Fruit fly (Drosophila melanogaster) whole organism, embryonic: ENCODE data around the gene Nckx30C.
A peak's percentile ranks its signal among the peaks of the same experiment; 100 is the strongest.

Experiments used
- Atf3 ChIP-seq: fragments of 200-800 bp; sonication (Bioruptor generic); optimal IDR thresholded peaks from 3 replicates; lab custom pipeline; 2016; ENCODE audit warnings: missing biosample characterization, missing genetic modification characterization
- Bteb2 ChIP-seq: fragments of 200-800 bp; sonication (Bioruptor generic); optimal IDR thresholded peaks from 2 replicates; lab custom pipeline; 2016; ENCODE audit warnings: missing biosample characterization, missing genetic modification characterization
- CG1024 ChIP-seq: fragments of 200-800 bp; sonication (Bioruptor generic); IDR thresholded peaks from 2 replicates; pipeline ENCODE4 v1.3.6; 2022; ENCODE audit warnings: missing biosample characterization, missing genetic modification characterization
- CG10654 ChIP-seq: fragments of 200-800 bp; sonication (Bioruptor generic); optimal IDR thresholded peaks from 2 replicates; lab custom pipeline; 2016; ENCODE audit warnings: missing biosample characterization, missing genetic modification characterization
- CG10979 ChIP-seq: fragments of 200-800 bp; sonication (Bioruptor generic); optimal IDR thresholded peaks from 2 replicates; lab custom pipeline; 2018; ENCODE audit warnings: missing biosample characterization, mild to moderate bottlenecking, missing genetic modification characterization, moderate library complexity
- CG11247 ChIP-seq: fragments of 200-800 bp; sonication (Bioruptor generic); IDR thresholded peaks from 2 replicates; pipeline ENCODE4 v1.3.6; 2022; ENCODE audit warnings: missing biosample characterization, missing genetic modification characterization
- CG12071 ChIP-seq: fragments of 200-800 bp; sonication (Bioruptor generic); optimal IDR thresholded peaks from 3 replicates; lab custom pipeline; 2018; ENCODE audit warnings: missing biosample characterization, mild to moderate bottlenecking, missing genetic modification characterization
- CG12744 ChIP-seq: fragments of 200-800 bp; sonication (Bioruptor generic); optimal IDR thresholded peaks from 2 replicates; lab custom pipeline; 2016; ENCODE audit warnings: missing biosample characterization, missing genetic modification characterization
- CG12942 ChIP-seq: fragments of 200-800 bp; sonication (Bioruptor generic); optimal IDR thresholded peaks from 3 replicates; lab custom pipeline; 2016; ENCODE audit warnings: missing biosample characterization, missing genetic modification characterization
- CG1529 ChIP-seq: fragments of 200-800 bp; sonication (Bioruptor generic); optimal IDR thresholded peaks from 3 replicates; lab custom pipeline; 2018; ENCODE audit warnings: missing biosample characterization, missing genetic modification characterization
- CG1603 ChIP-seq: fragments of 200-800 bp; sonication (Bioruptor generic); optimal IDR thresholded peaks from 2 replicates; lab custom pipeline; 2019; ENCODE audit warnings: missing biosample characterization, mild to moderate bottlenecking, missing genetic modification characterization, moderate library complexity
- CG16813 ChIP-seq: fragments of 200-800 bp; sonication (Bioruptor generic); IDR thresholded peaks from 3 replicates; pipeline ENCODE4 v1.3.6; 2022; ENCODE audit warnings: missing biosample characterization, missing genetic modification characterization; ENCODE audit not compliant: partially characterized antibody
- CG17186 ChIP-seq: fragments of 200-800 bp; sonication (Bioruptor generic); optimal IDR thresholded peaks from 3 replicates; lab custom pipeline; 2017; ENCODE audit warnings: missing biosample characterization, missing genetic modification reagents, missing genetic modification characterization
- CG17359 ChIP-seq: fragments of 200-800 bp; sonication (Bioruptor generic); optimal IDR thresholded peaks from 3 replicates; lab custom pipeline; 2018; ENCODE audit warnings: missing biosample characterization, mild to moderate bottlenecking, missing genetic modification characterization, moderate library complexity
- CG18599 ChIP-seq: fragments of 200-800 bp; sonication (Bioruptor generic); optimal IDR thresholded peaks from 3 replicates; lab custom pipeline; 2017; ENCODE audit warnings: missing biosample characterization, missing genetic modification characterization, mild to moderate bottlenecking, moderate library complexity, missing genetic modification reagents
- CG2116 ChIP-seq: fragments of 200-800 bp; sonication (Bioruptor generic); optimal IDR thresholded peaks from 3 replicates; lab custom pipeline; 2018; ENCODE audit warnings: missing biosample characterization, mild to moderate bottlenecking, missing genetic modification characterization
- CG2129 ChIP-seq: fragments of 200-800 bp; sonication (Bioruptor generic); IDR thresholded peaks from 2 replicates; pipeline ENCODE4 v1.3.6; 2022; ENCODE audit warnings: missing biosample characterization, missing genetic modification characterization; ENCODE audit not compliant: partially characterized antibody
- CG30020 ChIP-seq: fragments of 200-800 bp; optimal IDR thresholded peaks from 2 replicates; lab custom pipeline; 2019; ENCODE audit warnings: missing biosample characterization, mild to moderate bottlenecking, missing genetic modification characterization, moderate library complexity
- CG31365 ChIP-seq: fragments of 200-800 bp; sonication (Bioruptor generic); optimal IDR thresholded peaks from 2 replicates; lab custom pipeline; 2018; ENCODE audit warnings: missing biosample characterization, mild to moderate bottlenecking, missing genetic modification characterization
- CG4404 ChIP-seq: fragments of 200-800 bp; sonication (Bioruptor generic); IDR thresholded peaks from 2 replicates; pipeline ENCODE4 v1.3.6; 2022; ENCODE audit warnings: missing biosample characterization, missing genetic modification characterization
- CG6689 ChIP-seq: fragments of 200-800 bp; sonication (Bioruptor generic); IDR thresholded peaks from 2 replicates; pipeline ENCODE4 v1.3.6; 2022; ENCODE audit warnings: missing biosample characterization, missing genetic modification characterization
- CG6791 ChIP-seq: fragments of 200-800 bp; sonication (Bioruptor generic); IDR thresholded peaks from 3 replicates; pipeline ENCODE4 v1.3.6; 2022; ENCODE audit warnings: missing biosample characterization, missing genetic modification characterization; ENCODE audit not compliant: partially characterized antibody
- CG7987 ChIP-seq: fragments of 200-800 bp; sonication (Bioruptor generic); optimal IDR thresholded peaks from 2 replicates; lab custom pipeline; 2018; ENCODE audit warnings: missing biosample characterization, mild to moderate bottlenecking, missing genetic modification characterization, moderate library complexity
- CG8290 ChIP-seq, 3 experiments: fragments of 200-800 bp; sonication (Bioruptor generic); optimal IDR thresholded peaks; 2 replicates each; lab custom pipeline; 2016 to 2019; ENCODE audit warnings: missing biosample characterization in 3 of 3, missing genetic modification characterization in 3 of 3, mild to moderate bottlenecking in 2 of 3, moderate library complexity in 1 of 3
- D19B ChIP-seq: fragments of 200-800 bp; sonication (Bioruptor generic); optimal IDR thresholded peaks from 2 replicates; lab custom pipeline; 2017; ENCODE audit warnings: missing biosample characterization, mild to moderate bottlenecking, missing genetic modification characterization
- Dad ChIP-seq: fragments of 200-800 bp; sonication (Bioruptor generic); optimal IDR thresholded peaks from 3 replicates; lab custom pipeline; 2016; ENCODE audit warnings: missing biosample characterization, missing genetic modification characterization
- Dfd ChIP-seq, 2 experiments: fragments of >200 bp; optimal IDR thresholded peaks; 2 replicates each; lab custom pipeline; 2017; ENCODE audit warnings: missing biosample characterization in 2 of 2, missing genetic modification characterization in 2 of 2
- Hmx ChIP-seq: fragments of 200-800 bp; sonication (Bioruptor generic); optimal IDR thresholded peaks from 2 replicates; lab custom pipeline; 2016; ENCODE audit warnings: missing biosample characterization, missing genetic modification characterization
- Hr78 ChIP-seq, 2 experiments: fragments of 200-800 bp in 1 of 2; fragments of >200 bp in 1 of 2; sonication (Bioruptor generic) in 1 of 2; optimal IDR thresholded peaks; 2 replicates each; lab custom pipeline; 2017 to 2019; ENCODE audit warnings: missing biosample characterization in 2 of 2, missing genetic modification characterization in 2 of 2, mild to moderate bottlenecking in 1 of 2, moderate library complexity in 1 of 2
- Hsf ChIP-seq: fragments of 200-800 bp; sonication (Bioruptor generic); optimal IDR thresholded peaks from 3 replicates; lab custom pipeline; 2016; ENCODE audit warnings: missing biosample characterization, missing genetic modification characterization
- Stat92E ChIP-seq, 3 experiments: fragments of >200 bp in 2 of 3; fragments of 200-800 bp in 1 of 3; sonication (Bioruptor generic) in 1 of 3; optimal IDR thresholded peaks; 2 replicates each; lab custom pipeline; 2017 to 2019; ENCODE audit warnings: missing biosample characterization in 3 of 3, missing genetic modification characterization in 3 of 3, mild to moderate bottlenecking in 1 of 3, moderate library complexity in 1 of 3
- ab ChIP-seq: fragments of 200-800 bp; sonication (Bioruptor generic); optimal IDR thresholded peaks from 2 replicates; lab custom pipeline; 2016; ENCODE audit warnings: missing biosample characterization, missing genetic modification characterization
- abd-A ChIP-seq: fragments of 200-800 bp; sonication (Bioruptor generic); optimal IDR thresholded peaks from 3 replicates; lab custom pipeline; 2019; ENCODE audit warnings: missing biosample characterization, mild to moderate bottlenecking, missing genetic modification characterization, moderate library complexity
- caup ChIP-seq: fragments of 200-800 bp; sonication (Bioruptor generic); optimal IDR thresholded peaks from 3 replicates; lab custom pipeline; 2017; ENCODE audit warnings: missing biosample characterization, mild to moderate bottlenecking, missing genetic modification characterization, moderate library complexity; ENCODE audit not compliant: severe bottlenecking
- ci ChIP-seq: fragments of 200-800 bp; sonication (Bioruptor generic); IDR thresholded peaks from 3 replicates; pipeline ENCODE4 v1.3.6; 2022; ENCODE audit warnings: missing biosample characterization, missing genetic modification characterization
- crol ChIP-seq: fragments of 200-800 bp; sonication (Bioruptor generic); IDR thresholded peaks from 2 replicates; pipeline ENCODE4 v1.3.6; 2022; ENCODE audit warnings: missing biosample characterization, missing genetic modification characterization
- cwo ChIP-seq: fragments of 200-800 bp; sonication (Bioruptor generic); optimal IDR thresholded peaks from 3 replicates; lab custom pipeline; 2017; ENCODE audit warnings: missing biosample characterization, missing genetic modification characterization, mild to moderate bottlenecking, moderate library complexity, missing genetic modification reagents
- ems ChIP-seq: fragments of 200-800 bp; sonication (Bioruptor generic); optimal IDR thresholded peaks from 3 replicates; lab custom pipeline; 2016; ENCODE audit warnings: missing biosample characterization, missing genetic modification characterization
- esg ChIP-seq: fragments of 200-800 bp; sonication (Bioruptor generic); conservative IDR thresholded peaks from 2 replicates; pipeline ENCODE4 v1.3.6; 2022; ENCODE audit warnings: missing biosample characterization, missing genetic modification characterization
- fd102C ChIP-seq: fragments of 200-800 bp; sonication (Bioruptor generic); optimal IDR thresholded peaks from 2 replicates; lab custom pipeline; 2018; ENCODE audit warnings: missing biosample characterization, mild to moderate bottlenecking, missing genetic modification characterization, moderate library complexity
- gem ChIP-seq: fragments of 200-800 bp; sonication (Bioruptor generic); optimal IDR thresholded peaks from 2 replicates; lab custom pipeline; 2019; ENCODE audit warnings: missing biosample characterization, mild to moderate bottlenecking, missing genetic modification characterization, moderate library complexity
- gsb-n ChIP-seq: fragments of 200-800 bp; sonication (Bioruptor generic); optimal IDR thresholded peaks from 3 replicates; lab custom pipeline; 2018; ENCODE audit warnings: missing biosample characterization, mild to moderate bottlenecking, missing genetic modification characterization
- hkb ChIP-seq, 2 experiments: fragments of 200-800 bp in 1 of 2; fragments of >200 bp in 1 of 2; sonication (Bioruptor generic) in 1 of 2; IDR thresholded peaks in 1 of 2; optimal IDR thresholded peaks in 1 of 2; 2 replicates each; pipeline versions ENCODE4 v1.3.6 to Lab custom; 2017 to 2022; ENCODE audit warnings: missing biosample characterization in 1 of 2, missing genetic modification characterization in 1 of 2
- oc ChIP-seq: fragments of 200-800 bp; sonication (Bioruptor generic); optimal IDR thresholded peaks from 2 replicates; lab custom pipeline; 2018; ENCODE audit warnings: missing biosample characterization, mild to moderate bottlenecking, missing genetic modification characterization, moderate library complexity
- ro ChIP-seq: fragments of 200-800 bp; sonication (Bioruptor generic); IDR thresholded peaks from 2 replicates; pipeline ENCODE4 v1.3.6; 2022; ENCODE audit warnings: missing biosample characterization, missing genetic modification characterization
- tio ChIP-seq: fragments of 200-800 bp; sonication (Bioruptor generic); optimal IDR thresholded peaks from 2 replicates; lab custom pipeline; 2017; ENCODE audit warnings: missing biosample characterization, missing genetic modification characterization, inconsistent platforms
- unc-4 ChIP-seq: fragments of 200-800 bp; sonication (Bioruptor generic); IDR thresholded peaks from 2 replicates; pipeline ENCODE4 v1.3.6; 2022; ENCODE audit warnings: missing biosample characterization, missing genetic modification characterization; ENCODE audit not compliant: partially characterized antibody
- vnd ChIP-seq: fragments of 200-800 bp; sonication (Bioruptor generic); IDR thresholded peaks from 3 replicates; pipeline ENCODE4 v1.3.6; 2022; ENCODE audit warnings: missing biosample characterization, missing genetic modification characterization; ENCODE audit not compliant: partially characterized antibody
- wek ChIP-seq: fragments of 200-800 bp; sonication (Bioruptor generic); optimal IDR thresholded peaks from 3 replicates; lab custom pipeline; 2018; ENCODE audit warnings: missing biosample characterization, mild to moderate bottlenecking, missing genetic modification characterization, moderate library complexity

Nckx30C gene

DNA sequence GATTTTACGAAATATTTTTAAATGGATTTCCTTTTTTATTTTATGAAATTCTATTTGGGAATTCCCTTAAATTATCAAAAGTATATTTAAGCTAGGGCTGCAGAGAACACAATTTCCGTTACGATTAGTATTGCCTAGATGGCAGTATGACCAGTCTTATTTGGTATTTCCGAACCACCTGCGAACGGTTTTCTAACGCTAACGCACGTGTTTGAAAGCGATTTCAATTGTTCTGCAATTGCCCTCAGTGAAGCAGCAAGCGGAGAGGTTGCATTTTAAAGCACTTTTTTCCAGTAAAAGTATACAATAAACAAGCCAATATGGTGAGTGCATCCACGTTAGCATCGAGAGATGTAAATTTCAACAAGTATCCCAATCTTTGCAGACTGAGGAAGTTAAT, 46.7 kb downstream of the Nckx30C start, which contains the start of gene hoip (continued):
- TF ChIP-seq CG12744 (GFP tag; lab: Kevin White, UChicago) (no peak), CG12071 (GFP tag; lab: Kevin White, UChicago) (no peak), CG6791 (no peak), Stat92E (GFP tag; optimal IDR thresholded peaks at IDR 0.05; lab: Kevin White, UChicago) (no peak), CG2129 (GFP tag; lab: Robert Waterston, UW) (no peak), CG11247 (GFP tag; lab: Robert Waterston, UW) (no peak), CG1603 (peak; percentile 58), CG8290 (GFP tag; optimal IDR thresholded peaks at IDR 0.05; lab: Kevin White, UChicago) (no peak), CG8290 (tag; optimal IDR thresholded peaks at IDR 0.05; lab: Kevin White, UChicago) (peak in 1 of 2 experiments; percentile 53), CG10979 (no peak), hkb (optimal IDR thresholded peaks at IDR 0.05; lab: Kevin White, UChicago) (no peak), hkb (GFP tag; IDR thresholded peaks at IDR 0.05; lab: Robert Waterston, UW) (peak; percentile 36; the same call in 1 of the 2 replicates), ci (peak; percentile 24; the same call in 1 of the 3 replicates), Hsf (GFP tag; lab: Kevin White, UChicago) (no peak), CG2116 (GFP tag; lab: Kevin White, UChicago) (no peak), ems (GFP tag; lab: Kevin White, UChicago) (no peak), CG17186 (no peak), ro (no peak), vnd (GFP tag; lab: Robert Waterston, UW) (no peak), Bteb2 (GFP tag; lab: Kevin White, UChicago) (no peak), wek (no peak), gsb-n (no peak), gem (tag; lab: Kevin White, UChicago) (no peak), caup (GFP tag; lab: Kevin White, UChicago) (no peak), abd-A (tag; lab: Kevin White, UChicago) (no peak), CG12942 (no peak), CG16813 (GFP tag; lab: Robert Waterston, UW) (peak; percentile 25; the same call in 2 of the 3 replicates), CG17359 (tag; lab: Kevin White, UChicago) (no peak), esg (GFP tag; lab: Robert Waterston, UW) (no peak), CG4404 (GFP tag; lab: Robert Waterston, UW) (no peak), ab (GFP tag; lab: Kevin White, UChicago) (no peak), oc (tag; lab: Kevin White, UChicago) (no peak), CG18599 (GFP tag; lab: Kevin White, UChicago) (no peak), cwo (GFP tag; lab: Kevin White, UChicago) (peak; percentile 97), D19B (GFP tag; lab: Kevin White, UChicago) (no peak), CG31365 (tag; lab: Kevin White, UChicago) (no peak), CG1529 (GFP tag; lab: Kevin White, UChicago) (no peak), CG30020 (tag; lab: Kevin White, UChicago) (no peak), CG1024 (GFP tag; lab: Robert Waterston, UW) (no peak), unc-4 (GFP tag; lab: Robert Waterston, UW) (peak; percentile 59), Dad (GFP tag; lab: Kevin White, UChicago) (no peak), crol (GFP tag; lab: Robert Waterston, UW) (no peak), Atf3 (no peak), CG6689 (GFP tag; lab: Robert Waterston, UW) (no peak), fd102C (GFP tag; lab: Kevin White, UChicago) (no peak), CG7987 (GFP tag; lab: Kevin White, UChicago) (no peak), CG10654 (GFP tag; lab: Kevin White, UChicago) (no peak), Dfd (GFP tag; optimal IDR thresholded peaks at IDR 0.05; lab: Kevin White, UChicago) (no peak), Hmx (GFP tag; lab: Kevin White, UChicago) (no peak), tio (GFP tag; lab: Kevin White, UChicago) (no peak), Hr78 (GFP tag; optimal IDR thresholded peaks at IDR 0.05; lab: Kevin White, UChicago) (no peak)
